Worm (Caenorhabditis elegans): ENCODE measurements around the gene K01A6.6.

DNA sequence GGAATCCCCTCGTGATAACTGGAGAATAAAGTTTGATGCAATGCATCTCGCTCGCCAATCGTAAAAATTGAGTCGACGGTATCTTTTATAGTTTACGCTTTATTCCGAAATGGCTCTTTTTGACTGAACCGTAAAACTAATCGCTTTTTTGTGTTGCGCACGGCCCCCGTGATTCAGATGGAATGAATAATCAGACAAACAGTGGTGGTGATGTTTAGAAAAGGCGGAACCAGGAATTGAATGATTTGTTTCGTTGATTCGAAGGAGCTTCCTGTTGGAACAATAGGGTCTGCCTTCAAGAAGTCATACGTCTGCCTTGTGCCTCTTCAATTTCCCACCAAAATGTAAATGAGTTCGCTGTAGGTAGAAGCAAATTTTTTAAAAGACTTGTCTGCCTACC is 19.2 kb downstream of the K01A6.6 start, which contains the start of gene scl-18:
- no peak for TF ChIP-seq pha-2 (tag; optimal IDR thresholded peaks at IDR 0.05)
- no peak for TF ChIP-seq ama-1 (optimal IDR thresholded peaks at IDR 0.05)
- no peak for TF ChIP-seq nfya-1 (tag; optimal IDR thresholded peaks at IDR 0.05)
- TF ChIP-seq mec-3 (tag; optimal IDR thresholded peaks at IDR 0.05; ENCODE audit: borderline replicate concordance): no peak
- TF ChIP-seq nhr-11 (tag; optimal IDR thresholded peaks at IDR 0.05): no peak
- TF ChIP-seq K02D7.2 (tag; optimal IDR thresholded peaks at IDR 0.05): no peak
- no peak for TF ChIP-seq dmd-4 (tag; optimal IDR thresholded peaks at IDR 0.05; ENCODE audit: borderline replicate concordance)
- no peak for TF ChIP-seq T23F11.4 (GFP tag; optimal IDR thresholded peaks at IDR 0.05)
- TF ChIP-seq unc-55 (GFP tag; optimal IDR thresholded peaks at IDR 0.05): no peak
- TF ChIP-seq F13H6.1 (tag; optimal IDR thresholded peaks at IDR 0.05): no peak
- no peak for TF ChIP-seq elt-4 (tag; optimal IDR thresholded peaks at IDR 0.05)
- no peak for TF ChIP-seq zip-5 (tag; optimal IDR thresholded peaks at IDR 0.05)

All from whole organism, late embryonic.